Fruit fly (Drosophila melanogaster) S2 (cell line): ENCODE results near the gene CG42258.

Experiments used
- CG8478 ChIP-seq: fragments of >200 bp; optimal IDR thresholded peaks from 2 replicates; lab custom pipeline; 2018
- CTCF ChIP-seq, 2 experiments: fragments of >200 bp; optimal IDR thresholded peaks; 2 replicates each; lab custom pipeline; 2018

The CG42258 gene

DNA sequence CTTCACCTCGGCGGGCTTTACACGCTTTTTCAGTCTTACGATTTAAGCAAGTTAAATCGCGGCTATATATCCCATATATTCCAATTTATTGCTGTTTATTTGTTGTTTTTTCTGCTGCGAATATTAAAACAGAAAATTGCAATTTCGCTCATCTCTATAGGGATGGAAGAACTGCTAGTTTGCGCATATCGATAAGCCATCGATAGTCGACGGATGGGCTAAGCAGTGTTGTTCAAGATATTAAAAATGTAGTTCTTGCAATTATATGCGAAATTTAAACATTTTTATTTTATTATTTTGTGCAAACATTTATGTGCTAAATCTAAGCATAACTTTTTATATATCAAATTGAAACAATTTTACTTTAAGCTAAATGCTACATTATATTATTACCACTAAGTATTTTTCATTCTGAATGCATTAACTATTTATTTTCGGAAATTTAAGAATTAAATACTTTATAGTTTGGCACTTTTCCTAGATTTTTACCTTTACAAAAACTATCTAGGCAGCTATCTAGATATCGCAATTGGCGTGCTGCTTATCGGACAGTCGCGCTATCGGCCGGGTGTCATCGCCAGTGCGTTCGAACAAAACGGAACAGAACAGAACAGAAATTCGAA lies at the start of gene CG42258, which contains the start of gene Rab40:
Gene CG42258, plus strand, starts transcription at position 593 of the 623 bp plus-strand sequence.
Gene Rab40, minus strand, starts transcription at position 177 of the 623 bp plus-strand sequence.
- TF ChIP-seq CG8478 (lab: Kevin White, UChicago) (no peak), CTCF (optimal IDR thresholded peaks at IDR 0.05; lab: Kevin White, UChicago) (no peak)

DNA sequence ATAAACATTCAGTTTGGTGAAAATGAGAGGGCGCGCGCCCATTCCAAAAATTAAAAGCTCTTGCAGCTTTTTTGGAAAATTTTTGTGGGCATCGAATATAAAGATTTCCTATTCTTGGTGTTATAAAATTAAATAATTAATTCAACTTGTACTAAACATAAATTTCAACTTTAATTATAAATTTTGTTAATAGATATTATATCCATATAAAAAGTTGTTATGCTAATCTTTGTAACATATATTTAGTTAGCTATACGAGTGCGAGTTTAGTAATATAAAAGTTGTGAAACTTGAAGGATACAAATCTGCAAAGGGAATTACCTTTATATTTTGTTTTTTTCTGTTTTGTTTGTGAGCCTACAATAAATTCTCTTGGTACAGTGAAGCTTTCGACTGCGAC lies 31.9 kb upstream of the CG42258 start:
- no peak for TF ChIP-seq CG8478 (lab: Kevin White, UChicago)
- no peak for TF ChIP-seq CTCF (optimal IDR thresholded peaks at IDR 0.05; lab: Kevin White, UChicago)

DNA sequence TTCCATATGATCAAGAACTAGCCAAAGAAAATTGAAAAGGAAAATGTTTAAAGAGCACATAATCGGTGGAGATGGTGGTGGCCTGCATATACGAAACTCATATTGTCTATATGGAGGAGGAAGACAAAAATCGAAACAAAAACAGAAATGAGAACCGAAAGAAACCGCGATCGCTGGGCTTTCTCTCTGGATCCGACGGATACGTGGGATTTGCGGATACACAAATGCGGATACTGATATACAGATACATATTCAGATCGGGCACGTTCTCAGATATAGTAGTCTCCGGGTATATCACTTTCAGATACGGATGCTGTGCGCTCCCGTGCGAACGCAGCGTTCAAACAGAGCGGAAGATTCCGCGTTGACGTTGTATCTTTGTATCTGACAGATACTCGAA lies 31.4 kb upstream of the CG42258 start, which contains the start of gene Pkcdelta:
Gene Pkcdelta, plus strand, starts transcription at position 301 of the 400 bp plus-strand sequence.
- TF ChIP-seq CG8478 (lab: Kevin White, UChicago), result no peak
- TF ChIP-seq CTCF (optimal IDR thresholded peaks at IDR 0.05; lab: Kevin White, UChicago), result no peak

DNA sequence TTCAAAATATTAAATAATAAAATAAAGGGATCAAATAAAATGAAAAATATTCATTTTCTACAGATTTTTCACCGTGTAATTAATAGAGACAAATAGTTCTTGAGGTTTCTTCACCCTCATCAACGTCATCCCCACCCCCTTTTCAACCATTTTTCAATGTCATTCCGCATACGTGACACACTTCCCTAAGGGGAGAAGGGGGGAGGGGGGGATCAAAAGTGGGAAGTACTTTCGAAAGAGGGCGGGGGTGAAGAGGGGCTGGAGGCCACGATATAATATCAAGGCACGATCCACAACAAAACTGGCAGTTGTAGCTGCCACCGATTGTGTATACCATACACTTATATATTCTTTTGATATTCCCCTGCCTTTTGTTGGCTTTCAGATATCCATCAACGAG lies 28.7 kb upstream of the CG42258 start:
- TF ChIP-seq CTCF (optimal IDR thresholded peaks at IDR 0.05; lab: Kevin White, UChicago), result no peak
- TF ChIP-seq CG8478 (lab: Kevin White, UChicago), result no peak

DNA sequence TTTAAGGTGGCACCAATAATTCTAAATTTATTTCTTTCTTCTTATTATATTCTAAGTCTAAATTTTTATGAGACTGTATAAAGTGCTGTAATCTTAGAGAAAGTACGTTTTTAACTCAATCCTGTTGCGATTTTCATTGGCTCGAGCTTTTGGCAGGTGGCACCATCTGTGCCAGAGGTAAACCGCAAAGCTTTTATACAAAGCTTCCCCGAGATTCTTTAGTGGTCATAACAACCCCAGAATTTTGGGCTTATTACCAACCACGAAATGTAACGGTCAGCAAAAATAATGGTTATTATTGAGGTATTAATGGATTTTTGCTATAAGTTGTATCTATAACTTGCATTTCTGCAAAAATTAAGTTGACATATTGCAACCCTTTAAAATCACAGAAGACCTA lies 26.2 kb upstream of the CG42258 start:
- TF ChIP-seq CG8478 (lab: Kevin White, UChicago) (no peak), CTCF (optimal IDR thresholded peaks at IDR 0.05; lab: Kevin White, UChicago) (no peak)

DNA sequence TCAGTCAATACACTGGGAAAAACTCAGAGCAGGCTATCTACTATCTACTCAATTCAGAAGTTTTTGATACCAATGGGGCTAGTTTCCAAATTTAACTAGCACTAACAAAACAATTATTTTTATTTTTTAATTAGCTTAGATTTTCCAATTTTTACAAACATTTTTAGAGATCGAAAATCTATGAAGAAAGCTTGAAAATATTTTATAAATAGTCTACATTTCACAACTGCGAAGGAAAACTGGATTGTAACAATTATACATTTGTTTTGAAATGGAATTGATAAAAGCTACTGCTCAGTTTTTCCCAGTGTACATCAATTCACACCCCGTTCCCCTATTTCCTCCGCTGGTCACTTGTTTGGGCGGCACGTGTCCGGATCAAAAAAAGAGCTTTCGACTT lies 15.5 kb upstream of the CG42258 start:
- TF ChIP-seq CTCF (optimal IDR thresholded peaks at IDR 0.05; lab: Kevin White, UChicago) (no peak), CG8478 (lab: Kevin White, UChicago) (no peak)

DNA sequence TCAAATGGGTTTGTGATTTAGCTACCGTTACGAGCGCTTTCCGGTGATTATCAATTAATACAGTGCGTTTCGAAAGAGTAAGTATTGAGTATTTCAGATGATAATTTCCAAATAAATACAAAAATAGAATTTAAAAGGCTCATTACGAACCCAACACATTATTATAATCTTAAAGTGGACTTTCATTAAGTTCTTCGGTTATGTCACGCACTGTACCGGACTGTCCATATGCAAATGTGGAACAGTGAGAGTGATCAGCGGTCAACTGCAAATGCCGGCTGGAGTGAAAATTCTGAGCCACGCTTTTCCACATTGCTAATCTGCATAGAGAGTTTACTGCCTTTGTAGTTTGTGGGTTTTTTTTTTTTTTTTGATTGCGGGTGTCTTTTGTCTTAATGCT lies 9.6 kb upstream of the CG42258 start:
- TF ChIP-seq CG8478 (lab: Kevin White, UChicago), result no peak
- TF ChIP-seq CTCF (optimal IDR thresholded peaks at IDR 0.05; lab: Kevin White, UChicago), result no peak

DNA sequence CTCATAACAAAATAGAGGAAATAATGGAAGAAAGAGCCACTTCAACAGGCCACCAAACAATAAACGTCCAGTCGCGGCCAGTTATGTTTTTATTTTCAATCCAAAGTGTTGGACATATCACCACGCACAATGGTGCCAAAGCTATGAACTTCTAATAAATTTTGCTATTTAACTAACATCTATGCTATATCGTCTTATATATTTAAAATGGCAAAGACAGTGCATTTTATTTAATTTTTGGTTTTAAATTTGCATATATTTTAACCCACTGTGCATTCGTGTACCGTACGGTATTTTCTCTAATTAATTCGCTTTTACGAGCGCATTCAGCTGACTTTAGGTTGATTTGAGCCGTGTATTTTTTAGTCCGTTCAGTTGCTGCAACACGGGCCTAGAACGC lies 9.0 kb upstream of the CG42258 start, which contains the start of gene CG15927:
Gene CG15927, plus strand, starts transcription at position 372 of the 400 bp plus-strand sequence.
- TF ChIP-seq CG8478 (lab: Kevin White, UChicago) (no peak), CTCF (optimal IDR thresholded peaks at IDR 0.05; lab: Kevin White, UChicago) (no peak)

DNA sequence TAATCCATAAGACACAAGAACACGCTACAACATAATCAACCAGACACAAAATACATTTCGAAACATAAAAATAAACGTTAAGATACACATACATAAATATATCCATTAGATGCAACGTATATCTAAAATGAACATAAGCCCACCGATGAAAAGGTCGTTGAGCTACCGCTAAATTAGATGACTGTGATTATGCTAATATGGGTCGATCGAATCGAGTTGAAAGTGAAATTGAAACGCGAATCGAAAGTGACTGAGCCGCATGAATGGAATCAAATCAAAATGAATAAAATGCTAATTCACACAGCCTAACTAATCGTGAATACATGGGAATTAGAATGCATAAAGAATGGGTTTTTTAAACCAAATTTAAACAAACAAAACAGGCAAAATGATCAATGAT lies 7.4 kb upstream of the CG42258 start:
- no peak for TF ChIP-seq CTCF (optimal IDR thresholded peaks at IDR 0.05; lab: Kevin White, UChicago)
- no peak for TF ChIP-seq CG8478 (lab: Kevin White, UChicago)

DNA sequence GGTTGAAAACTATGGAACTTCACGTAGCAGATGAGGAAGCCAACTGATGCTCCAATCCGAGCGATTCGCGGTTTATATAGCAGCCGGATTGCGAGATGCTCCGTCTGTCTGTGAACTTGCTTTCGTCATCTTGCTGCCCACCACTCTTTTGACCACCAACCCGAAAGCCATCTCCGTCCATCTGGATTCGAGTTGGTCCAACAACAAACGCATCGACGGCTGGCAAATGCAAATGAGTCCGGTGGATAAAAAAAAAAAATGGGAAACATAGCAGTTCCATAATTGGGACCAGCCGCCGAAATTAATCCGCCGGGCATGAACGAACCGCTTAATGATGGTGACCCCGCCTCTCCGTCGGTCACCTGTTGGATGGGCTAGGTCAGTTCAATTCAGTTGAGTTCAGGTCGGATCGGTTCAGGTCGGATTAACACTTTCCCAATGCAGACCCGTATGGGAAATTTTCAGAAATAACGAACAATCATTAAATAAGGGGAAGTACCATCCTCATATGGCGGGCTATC lies 5.6 kb upstream of the CG42258 start, which contains the start of gene CG15731:
Gene CG15731, minus strand, starts transcription at position 51 of the 521 bp plus-strand sequence.
- no peak for TF ChIP-seq CG8478 (lab: Kevin White, UChicago)
- no peak for TF ChIP-seq CTCF (optimal IDR thresholded peaks at IDR 0.05; lab: Kevin White, UChicago)

DNA sequence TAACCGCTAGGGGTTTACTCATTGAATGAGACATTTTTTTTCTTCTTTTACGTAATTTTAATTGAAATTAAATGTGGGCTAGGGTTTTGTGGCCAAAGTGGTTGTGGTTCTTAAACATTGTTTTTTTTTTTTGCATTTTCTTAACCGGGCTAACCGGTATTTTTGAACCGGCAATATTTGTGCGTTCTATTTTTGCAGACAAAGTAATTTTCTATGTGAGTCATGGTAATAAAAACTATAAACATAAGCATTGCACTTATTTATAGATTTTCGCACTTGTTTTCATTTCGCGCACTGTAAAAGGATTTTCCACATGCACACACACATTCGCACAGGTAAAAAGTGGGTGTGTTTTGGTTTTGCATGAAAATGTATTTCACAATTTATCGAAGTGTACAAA lies 1.1 kb upstream of the CG42258 start:
- TF ChIP-seq CG8478 (lab: Kevin White, UChicago) (no peak), CTCF (optimal IDR thresholded peaks at IDR 0.05; lab: Kevin White, UChicago) (no peak)

DNA sequence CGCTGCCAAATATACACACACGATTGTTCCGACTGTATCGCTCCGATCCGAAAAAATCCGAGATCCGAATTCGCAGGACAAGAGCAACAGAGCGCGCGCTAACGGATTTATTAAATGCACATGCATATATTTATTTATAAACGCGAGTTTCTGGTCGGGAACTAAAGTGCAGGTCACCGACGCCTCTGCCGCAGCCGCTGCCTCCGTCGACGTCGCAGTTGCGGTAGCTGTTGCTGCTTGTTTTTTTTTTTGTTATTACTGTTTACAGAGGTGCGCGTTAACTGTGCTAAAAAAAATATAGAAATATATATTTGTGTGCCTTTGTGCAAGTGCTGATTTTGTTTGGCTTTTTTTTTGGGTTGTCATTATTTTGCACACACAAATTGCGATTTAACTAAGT lies 232 bp downstream of the CG42258 start:
- TF ChIP-seq CG8478 (lab: Kevin White, UChicago) (no peak), CTCF (optimal IDR thresholded peaks at IDR 0.05; lab: Kevin White, UChicago) (no peak)

DNA sequence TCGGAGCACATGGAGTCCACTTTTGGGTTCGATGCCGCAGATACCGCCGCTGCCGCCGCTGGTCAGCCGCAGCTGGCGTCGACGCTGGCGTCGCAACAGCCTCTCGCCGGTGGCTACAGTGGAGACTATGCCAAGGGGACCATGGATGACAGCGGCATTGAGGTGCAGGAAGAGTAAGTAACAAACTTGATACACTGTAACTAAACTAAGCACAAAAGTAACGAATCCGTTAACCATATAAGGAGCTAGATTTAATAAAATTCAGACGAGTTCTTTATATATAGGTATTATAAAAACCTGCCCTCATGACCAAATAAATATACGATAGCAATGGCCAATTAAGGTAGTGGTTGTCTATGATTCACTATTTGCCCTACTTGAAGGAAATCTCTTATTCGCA lies 2.0 kb downstream of the CG42258 start:
- TF ChIP-seq CTCF (optimal IDR thresholded peaks at IDR 0.05; lab: Kevin White, UChicago) (no peak), CG8478 (lab: Kevin White, UChicago) (no peak)

DNA sequence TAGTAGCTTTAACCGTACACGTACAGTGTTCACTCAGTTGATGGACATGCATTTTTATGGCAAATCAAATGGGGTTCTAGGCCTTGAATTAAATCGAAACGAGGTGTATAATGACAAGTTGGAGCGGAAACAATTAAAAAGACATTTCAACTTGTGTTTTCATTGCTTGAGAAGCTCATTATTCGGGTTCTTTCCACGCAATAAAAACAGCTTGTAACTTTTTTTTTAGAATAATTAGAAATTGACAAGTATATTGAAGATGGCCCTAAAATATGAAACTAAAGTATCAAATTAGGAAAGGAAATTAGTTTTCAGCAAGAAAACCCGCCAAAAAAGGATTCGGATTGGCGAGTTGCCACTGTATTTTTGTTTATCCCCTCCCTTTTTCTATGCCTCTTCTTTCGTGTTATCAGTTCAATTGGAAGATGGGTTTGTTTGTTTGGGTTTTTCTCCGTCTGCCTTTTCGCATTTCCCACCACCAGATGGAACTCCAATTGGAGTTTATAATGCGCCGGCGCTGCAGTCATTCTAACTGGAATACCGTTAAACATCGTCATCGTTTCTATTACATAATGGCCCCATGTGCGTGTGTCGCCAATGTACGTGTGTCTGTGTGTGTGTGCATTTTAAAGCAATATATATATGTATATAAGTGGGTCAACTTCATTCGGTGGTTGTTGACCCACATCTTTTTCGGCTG lies 3.4 kb downstream of the CG42258 start:
- no peak for TF ChIP-seq CG8478 (lab: Kevin White, UChicago)
- TF ChIP-seq CTCF (optimal IDR thresholded peaks at IDR 0.05; lab: Kevin White, UChicago), result no peak

DNA sequence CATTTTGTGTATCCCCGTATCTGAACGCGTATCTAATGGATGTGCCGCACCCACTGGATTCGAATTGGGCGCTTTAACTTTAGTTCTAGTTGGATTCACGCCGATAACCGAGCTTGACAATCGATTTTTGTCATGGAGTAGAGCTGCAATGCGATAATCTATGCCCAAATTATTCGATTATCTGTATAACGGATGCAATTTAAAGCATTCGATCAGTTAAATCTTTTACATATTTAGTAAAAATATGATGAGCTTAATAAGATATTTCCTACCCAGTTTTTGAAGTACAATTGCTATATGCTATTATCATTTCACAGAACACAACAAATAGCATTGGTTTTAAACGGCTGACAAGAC lies 3.9 kb downstream of the CG42258 start:
- TF ChIP-seq CG8478 (lab: Kevin White, UChicago) (no peak), CTCF (optimal IDR thresholded peaks at IDR 0.05; lab: Kevin White, UChicago) (no peak)
